Fruit fly (Drosophila melanogaster): ENCODE data around the gene whe.

The whe gene

dm6 chrX:21366311-21366990 is 36.1 kb downstream of the whe start (continued):
- TF ChIP-seq luna (GFP tag; optimal IDR thresholded peaks at IDR 0.05) (no peak), gcm (GFP tag; optimal IDR thresholded peaks at IDR 0.05) (peak; percentile 90), cad (GFP tag; optimal IDR thresholded peaks at IDR 0.05) (no peak), Ets65A (GFP tag) (peak; percentile 93), fd102C (GFP tag; optimal IDR thresholded peaks at IDR 0.05) (no peak), ato (GFP tag; IDR thresholded peaks at IDR 0.05; ENCODE audit: partially characterized antibody) (no peak), BtbVII (GFP tag; optimal IDR thresholded peaks at IDR 0.05) (peak; percentile 93), Lpt (GFP tag; optimal IDR thresholded peaks at IDR 0.05) (no peak), CG7928 (GFP tag; optimal IDR thresholded peaks at IDR 0.05) (peak; percentile 63), nmo (GFP tag; optimal IDR thresholded peaks at IDR 0.05) (peak; percentile 95), CG14860 (GFP tag; IDR thresholded peaks at IDR 0.05; ENCODE audit: partially characterized antibody) (no peak), dm (GFP tag; optimal IDR thresholded peaks at IDR 0.05) (no peak), CG10274 (GFP tag; optimal IDR thresholded peaks at IDR 0.05) (peak; percentile 74), Aef1 (GFP tag; IDR thresholded peaks at IDR 0.05) (peak; percentile 89), chn (GFP tag; optimal IDR thresholded peaks at IDR 0.05) (peak; percentile 58), sima (GFP tag; optimal IDR thresholded peaks at IDR 0.05) (no peak), ems (GFP tag; optimal IDR thresholded peaks at IDR 0.05) (peak; percentile 45), vfl (GFP tag; optimal IDR thresholded peaks at IDR 0.05) (peak; percentile 34), CG9932 (GFP tag; IDR thresholded peaks at IDR 0.05) (peak; percentile 88), cg (GFP tag; optimal IDR thresholded peaks at IDR 0.05) (peak; percentile 12), Blimp-1 (GFP tag; optimal IDR thresholded peaks at IDR 0.05) (peak; percentile 90), Elba2 (GFP tag; optimal IDR thresholded peaks at IDR 0.05) (no peak), Oaz (GFP tag; IDR thresholded peaks at IDR 0.05) (peak; percentile 82), CG7357 (GFP tag; IDR thresholded peaks at IDR 0.05) (peak; percentile 82; the same call in 2 of the 3 replicates), gsb-n (tag; optimal IDR thresholded peaks at IDR 0.05) (peak; percentile 89), tll (GFP tag; optimal IDR thresholded peaks at IDR 0.05) (no peak), ash1 (GFP tag; optimal IDR thresholded peaks at IDR 0.05) (peak; percentile 57), Myb (GFP tag; optimal IDR thresholded peaks at IDR 0.05) (no peak), CG8359 (GFP tag; optimal IDR thresholded peaks at IDR 0.05; ENCODE audit: borderline replicate concordance) (peak; percentile 63), Deaf1 (tag; optimal IDR thresholded peaks at IDR 0.05) (peak; percentile 78), gsb (GFP tag; IDR thresholded peaks at IDR 0.05) (peak; percentile 84), Max (GFP tag; optimal IDR thresholded peaks at IDR 0.05) (peak; percentile 76), aop (GFP tag; IDR thresholded peaks at IDR 0.05) (no peak), bbx (GFP tag; IDR thresholded peaks at IDR 0.05; ENCODE audit: partially characterized antibody) (peak; percentile 23; the same call in 1 of the 2 replicates), CG12299 (tag; optimal IDR thresholded peaks at IDR 0.05) (peak; percentile 93), CG4360 (GFP tag; IDR thresholded peaks at IDR 0.05) (peak; percentile 37; the same call in 1 of the 2 replicates), lab (GFP tag; optimal IDR thresholded peaks at IDR 0.05) (peak; percentile 97), CG10654 (GFP tag; optimal IDR thresholded peaks at IDR 0.05) (peak; percentile 78), CG10565 (GFP tag; optimal IDR thresholded peaks at IDR 0.05) (no peak), MTF-1 (GFP tag; optimal IDR thresholded peaks at IDR 0.05; ENCODE audit: borderline replicate concordance) (peak; percentile 72), CG6272 (GFP tag; IDR thresholded peaks at IDR 0.05) (peak; percentile 73), CG12155 (GFP tag; optimal IDR thresholded peaks at IDR 0.05) (peak; percentile 83), CG7963 (GFP tag; IDR thresholded peaks at IDR 0.05; ENCODE audit: partially characterized antibody) (no peak), Gug (GFP tag; IDR thresholded peaks at IDR 0.05) (peak; percentile 89), pita (GFP tag; optimal IDR thresholded peaks at IDR 0.05) (no peak), Med (GFP tag) (peak; percentile 91), CG16779 (GFP tag; IDR thresholded peaks at IDR 0.05) (peak; percentile 71), CG18599 (GFP tag; optimal IDR thresholded peaks at IDR 0.05) (peak; percentile 97), CG32772 (GFP tag; IDR thresholded peaks at IDR 0.05) (peak; percentile 87)

Measured in whole organism, embryonic.